Fruit fly (Drosophila melanogaster): ENCODE data around the gene Lip4.

Lip4 gene

DNA sequence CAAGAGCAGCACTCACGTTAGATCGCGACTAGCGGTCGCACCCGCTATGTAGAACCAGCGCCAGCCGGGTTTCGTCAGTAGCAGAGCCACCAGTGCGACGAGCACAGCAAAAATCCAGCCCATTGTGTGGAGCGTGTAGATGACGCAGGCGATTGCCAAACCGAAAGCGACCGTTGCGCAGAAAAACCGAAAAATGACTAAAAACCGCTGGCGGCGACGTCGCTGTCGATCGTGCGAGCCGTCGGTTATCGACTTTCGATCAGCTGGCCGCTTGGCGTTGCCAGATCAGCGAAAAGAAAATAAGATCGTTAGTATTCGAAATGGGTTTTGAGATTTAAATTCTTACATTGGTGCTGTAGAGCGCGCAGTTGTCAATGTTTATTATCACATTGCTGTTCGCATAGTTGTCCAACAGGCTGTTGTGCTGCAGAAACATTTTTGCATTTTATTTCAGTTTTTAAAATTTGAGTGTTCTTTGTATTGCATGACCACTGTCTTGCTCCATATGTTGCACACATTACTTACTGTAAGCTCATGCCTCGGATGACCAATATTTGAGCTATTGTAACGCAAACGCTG lies 10.8 kb upstream of the Lip4 start (continued):
- TF ChIP-seq slou (GFP tag; optimal IDR thresholded peaks at IDR 0.05) (no peak), CG4854 (GFP tag; optimal IDR thresholded peaks at IDR 0.05) (peak; percentile 8), pb (GFP tag; optimal IDR thresholded peaks at IDR 0.05) (no peak), gcm2 (GFP tag; optimal IDR thresholded peaks at IDR 0.05) (peak; percentile 16), CG14441 (GFP tag; IDR thresholded peaks at IDR 0.05) (peak; percentile 34), Fer3 (tag; optimal IDR thresholded peaks at IDR 0.05) (peak; percentile 27), Ets65A (GFP tag) (peak; percentile 89), Hey (tag; optimal IDR thresholded peaks at IDR 0.05) (no peak), CG8924 (tag; optimal IDR thresholded peaks at IDR 0.05) (peak; percentile 12), CG15696 (tag; optimal IDR thresholded peaks at IDR 0.05) (peak; percentile 17), dimm (GFP tag; IDR thresholded peaks at IDR 0.05) (no peak), pan (optimal IDR thresholded peaks at IDR 0.05) (no peak), pan (GFP tag; optimal IDR thresholded peaks at IDR 0.05 in 1 of 2, IDR thresholded peaks at IDR 0.05 in 1 of 2) (peak in 1 of 2 experiments; percentile 27), Side (GFP tag; optimal IDR thresholded peaks at IDR 0.05) (peak; percentile 27), danr (GFP tag; IDR thresholded peaks at IDR 0.05) (0 out of 2 replicates have a peak, but pooled peaks have one; percentile 20), CG10147 (GFP tag; optimal IDR thresholded peaks at IDR 0.05) (no peak), CG11085 (GFP tag; IDR thresholded peaks at IDR 0.05) (no peak), sens (GFP tag) (peak; percentile 83), CG10209 (GFP tag; optimal IDR thresholded peaks at IDR 0.05) (no peak), CG7928 (GFP tag; optimal IDR thresholded peaks at IDR 0.05) (no peak), CG3407 (GFP tag; optimal IDR thresholded peaks at IDR 0.05) (no peak), dan (GFP tag; IDR thresholded peaks at IDR 0.05) (no peak), jigr1 (GFP tag; IDR thresholded peaks at IDR 0.05) (no peak), lilli (GFP tag; optimal IDR thresholded peaks at IDR 0.05) (peak; percentile 47), Ada2b (GFP tag; IDR thresholded peaks at IDR 0.05) (peak; percentile 36; the same call in 1 of the 2 replicates), CG13775 (GFP tag; optimal IDR thresholded peaks at IDR 0.05) (peak; percentile 43), vnd (GFP tag; IDR thresholded peaks at IDR 0.05; ENCODE audit: partially characterized antibody) (no peak), ase (GFP tag; IDR thresholded peaks at IDR 0.05) (no peak), Dbx (GFP tag; IDR thresholded peaks at IDR 0.05) (peak; percentile 66; the same call in 1 of the 3 replicates), unc-4 (GFP tag; IDR thresholded peaks at IDR 0.05; ENCODE audit: partially characterized antibody) (no peak; the same call in 1 of the 2 replicates), CG7745 (tag; optimal IDR thresholded peaks at IDR 0.05) (no peak), CG3065 (GFP tag; optimal IDR thresholded peaks at IDR 0.05) (no peak), hth (optimal IDR thresholded peaks at IDR 0.05) (no peak), en (GFP tag; optimal IDR thresholded peaks at IDR 0.05) (peak; percentile 23), cad (GFP tag; optimal IDR thresholded peaks at IDR 0.05) (no peak), CG14014 (GFP tag; IDR thresholded peaks at IDR 0.05) (peak; percentile 41; the same call in 1 of the 2 replicates), twi (tag; optimal IDR thresholded peaks at IDR 0.05) (no peak), Bdp1 (GFP tag; optimal IDR thresholded peaks at IDR 0.05) (peak; percentile 21), Meics (GFP tag; optimal IDR thresholded peaks at IDR 0.05) (peak; percentile 38), Camta (GFP tag; optimal IDR thresholded peaks at IDR 0.05) (peak; percentile 44), BtbVII (GFP tag; optimal IDR thresholded peaks at IDR 0.05) (no peak), HHEX (GFP tag; optimal IDR thresholded peaks at IDR 0.05) (peak; percentile 33), CG7357 (GFP tag; IDR thresholded peaks at IDR 0.05) (no peak), Hmr (GFP tag; optimal IDR thresholded peaks at IDR 0.05) (peak; percentile 58), CG6683 (GFP tag; optimal IDR thresholded peaks at IDR 0.05) (no peak), ewg (GFP tag; optimal IDR thresholded peaks at IDR 0.05) (no peak), sna (GFP tag; IDR thresholded peaks at IDR 0.05; ENCODE audit: partially characterized antibody) (no peak), CG3847 (GFP tag; IDR thresholded peaks at IDR 0.05) (no peak), CG2889 (GFP tag; IDR thresholded peaks at IDR 0.05) (no peak), salm (tag; optimal IDR thresholded peaks at IDR 0.05) (no peak), sr (GFP tag; IDR thresholded peaks at IDR 0.05) (no peak)
